Fruit fly (Drosophila melanogaster): Measurements from ENCODE around the gene brk.

The brk gene

DNA sequence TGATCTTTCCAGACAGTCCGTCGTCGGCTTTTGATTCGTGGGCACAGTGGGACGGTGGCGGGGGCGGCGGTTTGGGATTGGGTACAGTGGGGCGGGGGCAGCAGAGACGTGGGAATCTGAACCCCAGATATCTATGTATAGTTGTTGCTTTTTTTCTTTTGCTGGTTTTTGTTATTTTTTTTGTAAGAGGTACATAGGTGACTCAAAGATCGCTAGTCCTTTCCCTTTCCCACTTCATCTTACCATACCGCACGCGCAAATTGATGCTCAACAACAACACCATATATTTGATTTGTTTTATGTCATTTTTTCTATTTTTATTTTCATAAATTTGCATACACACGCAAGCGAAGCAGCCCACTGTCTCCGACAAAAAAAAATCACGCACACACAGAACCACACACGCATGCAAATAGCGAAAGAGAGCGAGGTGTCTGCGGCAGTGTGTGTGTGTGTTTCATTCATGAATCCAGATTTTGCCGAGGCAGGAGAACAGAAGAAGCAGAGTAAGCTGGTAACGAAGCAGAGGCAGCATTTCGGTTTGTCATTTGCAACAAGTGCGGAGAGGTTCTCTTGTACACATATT, 1.9 kb upstream of the brk start (continued):
- TF ChIP-seq Ets96B (tag; optimal IDR thresholded peaks at IDR 0.05) (peak; percentile 90), CG6808 (GFP tag; optimal IDR thresholded peaks at IDR 0.05) (peak; percentile 92), Gug (GFP tag; IDR thresholded peaks at IDR 0.05) (peak; percentile 65; the same call in 1 of the 2 replicates), CG6276 (GFP tag; optimal IDR thresholded peaks at IDR 0.05) (peak; percentile 79), CG34406 (GFP tag; optimal IDR thresholded peaks at IDR 0.05) (peak; percentile 87), Lpt (GFP tag; optimal IDR thresholded peaks at IDR 0.05) (peak; percentile 75), CG1621 (tag; optimal IDR thresholded peaks at IDR 0.05) (peak; percentile 90), Eip75B (GFP tag; optimal IDR thresholded peaks at IDR 0.05) (peak; percentile 71), Hr39 (GFP tag; optimal IDR thresholded peaks at IDR 0.05) (peak; percentile 89)

dm6 chrX:7306538-7307477, 931 bp upstream of the brk start:
- peak; percentile 91 for TF ChIP-seq CG31627 (GFP tag; optimal IDR thresholded peaks at IDR 0.05)
- peak; percentile 86 for TF ChIP-seq CG8119 (GFP tag; IDR thresholded peaks at IDR 0.05)
- peak; percentile 92 for TF ChIP-seq CG34406 (GFP tag; optimal IDR thresholded peaks at IDR 0.05)
- TF ChIP-seq net (GFP tag; optimal IDR thresholded peaks at IDR 0.05): peak; percentile 74
- TF ChIP-seq CG16779 (tag; optimal IDR thresholded peaks at IDR 0.05): peak; percentile 89
- peak; percentile 87 for TF ChIP-seq CG6808 (GFP tag; optimal IDR thresholded peaks at IDR 0.05)
- peak; percentile 62 for TF ChIP-seq CG6163 (GFP tag; IDR thresholded peaks at IDR 0.05)
- TF ChIP-seq Ets21C (GFP tag; optimal IDR thresholded peaks at IDR 0.05): peak; percentile 83
- TF ChIP-seq CG6276 (GFP tag; optimal IDR thresholded peaks at IDR 0.05): peak; percentile 98
- peak; percentile 92 for TF ChIP-seq Hr39 (GFP tag; optimal IDR thresholded peaks at IDR 0.05)
- peak; percentile 84 to 96 for TF ChIP-seq salr (GFP tag; optimal IDR thresholded peaks at IDR 0.05)
- peak; percentile 93 for TF ChIP-seq spab (GFP tag; optimal IDR thresholded peaks at IDR 0.05)
- TF ChIP-seq CG8632 (GFP tag; optimal IDR thresholded peaks at IDR 0.05): peak; percentile 95
- peak; percentile 97 for TF ChIP-seq Eip78C (GFP tag)
- peak; percentile 90 for TF ChIP-seq cyc (GFP tag; optimal IDR thresholded peaks at IDR 0.05)
- TF ChIP-seq Eip75B (GFP tag; optimal IDR thresholded peaks at IDR 0.05): peak; percentile 86
- TF ChIP-seq Eip93F (GFP tag; optimal IDR thresholded peaks at IDR 0.05): peak; percentile 62
- TF ChIP-seq Lpt (GFP tag; optimal IDR thresholded peaks at IDR 0.05): peak; percentile 76
- TF ChIP-seq CG4318 (GFP tag; optimal IDR thresholded peaks at IDR 0.05): peak; percentile 99
- TF ChIP-seq CG10631 (GFP tag; optimal IDR thresholded peaks at IDR 0.05): peak; percentile 96
- no peak; the same call in none of the 2 replicates for TF ChIP-seq CG15336 (GFP tag; IDR thresholded peaks at IDR 0.05)
- TF ChIP-seq Hr38 (GFP tag; optimal IDR thresholded peaks at IDR 0.05): no peak
- TF ChIP-seq dsx (GFP tag; optimal IDR thresholded peaks at IDR 0.05; ENCODE audit: poor library complexity, severe bottlenecking): peak; percentile 54
- TF ChIP-seq CG9139 (GFP tag; optimal IDR thresholded peaks at IDR 0.05): peak; percentile 87
- TF ChIP-seq lz (GFP tag; optimal IDR thresholded peaks at IDR 0.05): peak; percentile 94
- peak; percentile 94 for TF ChIP-seq CG10669 (GFP tag; optimal IDR thresholded peaks at IDR 0.05)
- TF ChIP-seq pdm3 (GFP tag; optimal IDR thresholded peaks at IDR 0.05): peak; percentile 93
- TF ChIP-seq vri (GFP tag; optimal IDR thresholded peaks at IDR 0.05): peak; percentile 7
- TF ChIP-seq acj6 (GFP tag; optimal IDR thresholded peaks at IDR 0.05): peak; percentile 93
- TF ChIP-seq Gug (GFP tag; IDR thresholded peaks at IDR 0.05): peak; percentile 70
- peak; percentile 88 for TF ChIP-seq Sox102F (GFP tag; optimal IDR thresholded peaks at IDR 0.05)
- peak; percentile 89 for TF ChIP-seq CG3919 (GFP tag; optimal IDR thresholded peaks at IDR 0.05)
- peak; percentile 87 for TF ChIP-seq CG6854 (GFP tag; optimal IDR thresholded peaks at IDR 0.05)
- peak; percentile 94 for TF ChIP-seq Sox15 (GFP tag; optimal IDR thresholded peaks at IDR 0.05)
- peak; percentile 94 for TF ChIP-seq dac (GFP tag; optimal IDR thresholded peaks at IDR 0.05)
- peak; percentile 92 for TF ChIP-seq svp (GFP tag)
- TF ChIP-seq OdsH (GFP tag; optimal IDR thresholded peaks at IDR 0.05): peak; percentile 94
- TF ChIP-seq esn (GFP tag; optimal IDR thresholded peaks at IDR 0.05): peak; percentile 94
- TF ChIP-seq CG1621 (tag; optimal IDR thresholded peaks at IDR 0.05): peak; percentile 69
- peak; percentile 84 for TF ChIP-seq CG11294 (GFP tag; IDR thresholded peaks at IDR 0.05)
- peak; percentile 89 for TF ChIP-seq Ets96B (tag; optimal IDR thresholded peaks at IDR 0.05)
- TF ChIP-seq achi (GFP tag; optimal IDR thresholded peaks at IDR 0.05): peak; percentile 94
- no peak for TF ChIP-seq fd85E (GFP tag; optimal IDR thresholded peaks at IDR 0.05)
- peak; percentile 87 for TF ChIP-seq Smox (GFP tag; optimal IDR thresholded peaks at IDR 0.05)
- peak; percentile 92 for TF ChIP-seq CG11762 (GFP tag; optimal IDR thresholded peaks at IDR 0.05; ENCODE audit: insufficient read depth)

Measured in whole organism, prepupa.